Worm (Caenorhabditis elegans) whole organism, L4/young adult: ENCODE data around the gene chil-16.
"Not testable (repeated sequence)": the region's sequence is repeated elsewhere in the genome, so short reads cannot be mapped to it uniquely, and the experiment has no call there.

ENCODE experiments used
- W03F9.2 ChIP-seq: fragments of 150-350 bp; optimal IDR thresholded peaks from 2 replicates; lab custom pipeline; 2014; ENCODE audit warnings: missing biosample characterization, missing genetic modification characterization
- dao-5 ChIP-seq: sonication (generic microtip); optimal IDR thresholded peaks from 2 replicates; lab custom pipeline; 2016; ENCODE audit warnings: missing genotype, missing genetic modification characterization, moderate library complexity, missing compliant biosample characterization
- him-1 ChIP-seq: sonication (generic microtip); optimal IDR thresholded peaks from 2 replicates; lab custom pipeline; 2016; ENCODE audit warnings: missing genotype, missing genetic modification reagents, missing genetic modification characterization, missing compliant biosample characterization

The chil-16 gene

DNA sequence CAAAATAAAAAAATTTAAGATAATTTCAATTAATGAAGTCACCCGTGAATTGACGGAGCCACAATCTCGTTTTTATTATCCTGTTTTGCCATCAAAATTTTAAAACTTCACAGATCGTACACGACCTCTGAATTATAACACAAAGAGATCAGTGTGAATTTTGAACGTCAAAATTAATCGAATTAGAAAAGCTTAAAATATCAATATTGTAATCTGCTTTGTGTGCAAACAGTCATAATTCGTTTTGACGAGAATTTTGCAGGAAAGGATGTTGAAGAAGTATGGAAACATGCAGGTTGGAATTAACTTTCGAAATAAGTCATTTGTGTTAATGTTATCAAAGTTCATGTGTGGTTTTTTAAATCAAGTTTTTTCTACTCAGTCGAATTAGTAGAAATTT, 20.1 kb upstream of the chil-16 start, which contains the start of gene chil-21:
Gene chil-21 (minus strand): TSS at position 101 of the 400 bp plus-strand sequence.
- TF ChIP-seq him-1, dao-5, W03F9.2 (tag; lab: Kevin White, UChicago): not testable (repeated sequence)

ce11 chrII:9459462-9459861, 17.7 kb upstream of the chil-16 start, which contains the start of gene R09D1.14:
R09D1.14 (minus strand) TSS chrII:9459562.
- TF ChIP-seq him-1, W03F9.2, dao-5 (tag; lab: Kevin White, UChicago): not testable (repeated sequence)

DNA sequence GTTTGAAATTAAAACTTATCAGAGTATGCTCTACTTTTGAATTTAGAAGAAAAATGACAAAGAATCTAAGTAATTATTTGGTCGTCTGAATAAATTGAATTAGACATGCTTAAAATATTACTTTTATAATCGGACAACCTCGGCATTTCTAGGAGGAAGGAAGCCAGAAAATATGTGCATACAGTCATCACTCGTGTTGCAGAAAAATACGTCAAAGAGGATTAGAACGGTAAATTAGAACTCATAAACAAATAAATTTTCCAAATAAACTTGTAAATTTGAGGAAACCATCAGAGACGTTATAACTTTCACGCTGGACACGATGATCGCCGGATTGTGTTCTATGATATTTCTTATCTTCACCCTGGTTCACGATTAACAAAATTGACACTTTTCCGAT, 12.6 kb upstream of the chil-16 start, which contains the start of gene chil-19:
Gene chil-19 (minus strand): TSS at position 101 of the 400 bp plus-strand sequence.
- TF ChIP-seq dao-5 (tag; lab: Kevin White, UChicago): no peak
- no peak for TF ChIP-seq him-1 (tag; lab: Kevin White, UChicago)
- TF ChIP-seq W03F9.2 (tag; lab: Kevin White, UChicago): no peak

DNA sequence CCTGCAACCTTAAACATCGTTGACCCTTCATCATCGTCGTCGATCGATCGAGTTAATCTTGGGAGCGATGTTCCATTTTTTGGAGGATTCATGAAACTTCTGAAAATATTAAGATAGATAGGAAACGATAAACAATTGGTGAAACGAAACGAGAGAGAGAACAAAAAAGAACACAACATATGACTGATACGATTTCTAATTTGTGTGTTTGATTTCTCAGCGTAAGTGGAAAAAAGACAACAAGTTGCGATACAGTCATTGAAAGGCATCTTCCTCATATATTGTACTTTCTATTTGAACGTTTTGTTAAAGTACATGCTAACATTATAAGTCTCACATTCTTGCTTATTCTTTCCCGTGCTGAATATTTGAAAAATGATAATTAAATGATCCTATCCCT, 10.4 kb upstream of the chil-16 start, which contains the start of gene R09D1.12:
Gene R09D1.12 (minus strand): TSS at position 101 of the 400 bp plus-strand sequence.
- not testable (repeated sequence) for TF ChIP-seq W03F9.2, him-1, dao-5 (tag; lab: Kevin White, UChicago)

DNA sequence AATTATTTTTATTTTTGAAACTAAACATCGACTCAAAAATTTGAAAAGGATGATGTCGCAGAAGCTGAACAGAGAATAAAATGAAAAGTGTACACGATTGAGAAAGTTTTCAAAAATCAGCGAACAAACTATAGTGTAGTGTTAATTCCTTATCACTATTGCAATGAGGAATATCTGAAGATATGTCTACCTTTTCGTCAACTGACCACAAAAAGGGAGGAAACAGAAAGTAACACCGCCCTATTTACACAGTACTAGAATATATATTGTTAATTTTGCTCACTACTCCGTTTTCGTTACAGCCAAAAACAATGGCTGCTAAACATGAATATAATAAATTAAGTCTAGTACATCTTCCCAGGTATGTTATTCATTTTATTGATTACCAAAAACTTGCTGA, 6.2 kb upstream of the chil-16 start, which contains the start of gene chil-18:
Gene chil-18 (plus strand): TSS at position 301 of the 400 bp plus-strand sequence.
- TF ChIP-seq dao-5 (tag; lab: Kevin White, UChicago) (no peak), him-1 (tag; lab: Kevin White, UChicago) (no peak), W03F9.2 (tag; lab: Kevin White, UChicago) (no peak)

- TF ChIP-seq dao-5 (tag; lab: Kevin White, UChicago) (no peak), W03F9.2 (tag; lab: Kevin White, UChicago) (no peak), him-1 (tag; lab: Kevin White, UChicago) (no peak)
Measured at ce11 chrII:9445368-9445767, 3.6 kb upstream of the chil-16 start, which contains the start of gene R09D1.13. R09D1.13 (minus strand) TSS chrII:9445468.

DNA sequence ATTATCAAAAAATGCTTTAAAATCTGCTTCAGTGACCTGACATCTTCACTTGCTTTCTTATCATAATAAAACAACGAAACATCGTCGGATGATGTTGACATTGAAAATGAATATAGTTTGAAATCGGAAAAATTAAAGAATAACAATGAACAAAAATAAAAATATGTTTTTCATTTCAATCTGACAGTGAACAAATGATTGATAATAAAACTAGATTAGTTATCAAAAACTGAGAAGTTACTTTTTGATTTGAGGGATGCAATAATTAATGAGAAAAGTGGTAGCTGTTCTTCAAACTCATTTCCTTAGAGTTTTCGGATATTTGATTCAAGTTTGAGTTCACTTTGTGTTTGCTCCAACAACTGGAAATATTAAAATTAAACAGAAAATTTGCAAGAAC, 1.8 kb upstream of the chil-16 start, which contains the start of gene chil-15:
Gene chil-15 (minus strand): TSS at position 101 of the 400 bp plus-strand sequence.
- TF ChIP-seq dao-5 (tag; lab: Kevin White, UChicago): no peak
- TF ChIP-seq W03F9.2 (tag; lab: Kevin White, UChicago): no peak
- no peak for TF ChIP-seq him-1 (tag; lab: Kevin White, UChicago)

- TF ChIP-seq dao-5 (tag; lab: Kevin White, UChicago): no peak
- TF ChIP-seq him-1 (tag; lab: Kevin White, UChicago): no peak
Measured at ce11 chrII:9440060-9440459, 1.7 kb downstream of the chil-16 start, which contains the start of gene chil-17. chil-17 (minus strand) TSS chrII:9440160.

ce11 chrII:9438853-9439252, 2.9 kb downstream of the chil-16 start:
- no peak for TF ChIP-seq dao-5 (tag; lab: Kevin White, UChicago)
- TF ChIP-seq him-1 (tag; lab: Kevin White, UChicago): no peak
- no peak for TF ChIP-seq W03F9.2 (tag; lab: Kevin White, UChicago)

DNA sequence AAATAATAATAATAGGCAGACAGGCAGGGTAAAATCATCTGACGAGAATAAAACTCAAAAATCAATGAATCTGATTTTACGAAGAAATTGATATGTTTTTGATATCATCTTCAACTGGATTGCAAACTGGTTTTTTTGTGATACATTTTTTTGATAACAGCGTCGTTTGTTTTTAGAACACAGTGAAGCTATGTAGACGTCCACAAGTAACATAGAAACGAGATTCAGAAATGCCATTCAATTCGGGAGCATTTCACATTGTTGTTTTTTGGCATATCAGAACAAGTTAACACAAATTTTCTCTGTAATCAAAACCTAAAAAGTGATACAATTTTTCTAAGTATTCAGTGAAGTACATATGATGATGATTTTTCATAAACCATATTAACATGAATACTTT, 3.5 kb downstream of the chil-16 start, which contains the start of gene chil-13:
Gene chil-13 (minus strand): TSS at position 101 of the 400 bp plus-strand sequence.
- TF ChIP-seq him-1 (tag; lab: Kevin White, UChicago) (no peak), dao-5 (tag; lab: Kevin White, UChicago) (no peak), W03F9.2 (tag; lab: Kevin White, UChicago) (no peak)

DNA sequence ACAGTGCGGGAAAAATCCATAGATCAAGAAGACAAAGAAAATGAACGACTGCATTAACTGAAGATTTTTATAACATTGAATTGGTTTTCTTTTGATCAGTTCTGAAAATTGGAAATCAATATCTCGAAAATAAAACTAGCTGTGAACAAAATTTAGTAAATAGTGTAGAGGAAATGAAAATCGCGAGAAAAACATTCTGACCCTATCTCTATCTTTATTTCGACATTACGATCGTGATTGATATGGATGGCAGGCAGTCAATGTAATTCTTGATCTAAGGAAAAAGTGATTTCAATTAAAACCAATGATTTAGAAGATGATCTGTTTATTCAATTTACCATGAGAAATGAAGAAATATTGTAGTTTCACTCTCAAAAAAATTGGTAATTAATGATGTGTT, 5.7 kb downstream of the chil-16 start, which contains the start of gene kin-16:
Gene kin-16 (minus strand): TSS at position 101 of the 400 bp plus-strand sequence.
- TF ChIP-seq W03F9.2 (tag; lab: Kevin White, UChicago): no peak
- TF ChIP-seq him-1 (tag; lab: Kevin White, UChicago): no peak
- TF ChIP-seq dao-5 (tag; lab: Kevin White, UChicago): no peak

DNA sequence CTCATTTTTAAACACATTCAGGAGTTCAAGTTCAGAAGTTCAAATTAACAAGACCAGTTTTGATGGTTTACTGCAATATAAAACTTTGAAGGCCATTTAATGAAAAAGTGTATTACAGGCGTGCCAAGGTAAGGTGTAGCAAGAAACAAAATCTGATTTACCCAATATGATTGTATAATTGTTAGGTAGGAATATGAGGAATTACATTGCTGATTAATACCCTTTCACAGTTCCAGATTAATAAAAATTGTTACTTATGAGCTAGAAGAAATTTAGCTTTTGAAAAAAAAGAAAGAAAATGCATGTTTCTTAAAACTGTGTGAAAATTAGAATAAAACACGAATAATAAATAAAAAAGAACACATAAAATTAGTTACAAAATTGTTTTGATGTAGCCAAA, 8.1 kb downstream of the chil-16 start, which contains the start of gene kin-15:
Gene kin-15 (minus strand): TSS at position 101 of the 400 bp plus-strand sequence.
- no peak for TF ChIP-seq dao-5 (tag; lab: Kevin White, UChicago)

- TF ChIP-seq W03F9.2 (tag; lab: Kevin White, UChicago): no peak
- no peak for TF ChIP-seq him-1 (tag; lab: Kevin White, UChicago)
- TF ChIP-seq dao-5 (tag; lab: Kevin White, UChicago): no peak
Measured at ce11 chrII:9431119-9431518, 10.6 kb downstream of the chil-16 start.

- TF ChIP-seq W03F9.2 (tag; lab: Kevin White, UChicago): no peak
- no peak for TF ChIP-seq him-1 (tag; lab: Kevin White, UChicago)
- no peak for TF ChIP-seq dao-5 (tag; lab: Kevin White, UChicago)
Measured at ce11 chrII:9427644-9428043, 14.1 kb downstream of the chil-16 start, which contains the start of gene M176.5. M176.5 (minus strand) TSS chrII:9427744.
